Worm (Caenorhabditis elegans): ENCODE data around the gene cbd-1.

Gene cbd-1

ce11 chrIV:11416724-11417123 lies 43.9 kb downstream of the cbd-1 start, which contains the start of gene F22B3.5:
TSS of gene F22B3.5 (minus strand) at chrIV:11416824.
- peak; percentile 59; the same call in 1 of the 2 replicates for TF ChIP-seq mcd-1 (GFP tag; IDR thresholded peaks at IDR 0.05)

ce11 chrIV:11421696-11422095 lies 48.9 kb downstream of the cbd-1 start, which contains the start of gene F22B3.7:
TSS of gene F22B3.7 (minus strand) at chrIV:11421796.
- TF ChIP-seq mel-28 (tag; optimal IDR thresholded peaks at IDR 0.05; ENCODE audit: borderline replicate concordance), result no peak
- TF ChIP-seq cebp-2 (GFP tag; IDR thresholded peaks at IDR 0.05), result no peak
- no peak for TF ChIP-seq let-607 (tag; optimal IDR thresholded peaks at IDR 0.05)
- no peak for TF ChIP-seq Y53G8AR.9 (GFP tag; conservative IDR thresholded peaks at IDR 0.05)
- TF ChIP-seq unc-62 (GFP tag; optimal IDR thresholded peaks at IDR 0.05), result no peak
- TF ChIP-seq attf-6 (GFP tag; IDR thresholded peaks at IDR 0.05), result no peak
- TF ChIP-seq lir-1 (GFP tag; conservative IDR thresholded peaks at IDR 0.05), result no peak
- TF ChIP-seq nhr-90 (tag; optimal IDR thresholded peaks at IDR 0.05), result no peak
- no peak for TF ChIP-seq bed-2 (GFP tag; IDR thresholded peaks at IDR 0.05)
- TF ChIP-seq F57C9.4 (tag; optimal IDR thresholded peaks at IDR 0.05), result no peak
- TF ChIP-seq tlf-1 (GFP tag; optimal IDR thresholded peaks at IDR 0.05), result no peak
- TF ChIP-seq F57A8.1 (GFP tag; optimal IDR thresholded peaks at IDR 0.05), result no peak
- TF ChIP-seq ztf-26 (tag; optimal IDR thresholded peaks at IDR 0.05), result no peak
- no peak for TF ChIP-seq Y95B8A.8 (GFP tag; IDR thresholded peaks at IDR 0.05)
- TF ChIP-seq lag-1 (GFP tag; IDR thresholded peaks at IDR 0.05), result no peak
- TF ChIP-seq attf-5 (GFP tag; optimal IDR thresholded peaks at IDR 0.05), result no peak
- TF ChIP-seq sdz-38 (tag; optimal IDR thresholded peaks at IDR 0.05), result no peak
- no peak for TF ChIP-seq pbrm-1 (GFP tag; IDR thresholded peaks at IDR 0.05)
- TF ChIP-seq egl-44 (GFP tag; IDR thresholded peaks at IDR 0.05), result no peak
- TF ChIP-seq efl-1 (GFP tag; optimal IDR thresholded peaks at IDR 0.05), result no peak

- TF ChIP-seq mxl-1 (tag; optimal IDR thresholded peaks at IDR 0.05) (no peak), rec-8 (tag; optimal IDR thresholded peaks at IDR 0.05) (no peak), mel-28 (tag; optimal IDR thresholded peaks at IDR 0.05; ENCODE audit: borderline replicate concordance) (no peak), rcor-1 (GFP tag; IDR thresholded peaks at IDR 0.05) (no peak), F52B5.7 (tag; optimal IDR thresholded peaks at IDR 0.05) (no peak), bed-2 (GFP tag; IDR thresholded peaks at IDR 0.05) (no peak), dox-1 (GFP tag; IDR thresholded peaks at IDR 0.05) (no peak), Y53G8AR.9 (GFP tag; conservative IDR thresholded peaks at IDR 0.05) (no peak), Y79H2A.3 (GFP tag; conservative IDR thresholded peaks at IDR 0.05) (no peak), mes-4 (tag; optimal IDR thresholded peaks at IDR 0.05) (no peak), K11D2.4 (GFP tag; IDR thresholded peaks at IDR 0.05) (no peak), aptf-3 (GFP tag; IDR thresholded peaks at IDR 0.05) (no peak), F57C9.4 (tag; optimal IDR thresholded peaks at IDR 0.05) (no peak), D2030.7 (GFP tag; IDR thresholded peaks at IDR 0.05) (no peak), somi-1 (GFP tag; optimal IDR thresholded peaks at IDR 0.05) (no peak), ccch-3 (GFP tag; optimal IDR thresholded peaks at IDR 0.05) (no peak), ztf-22 (GFP tag; optimal IDR thresholded peaks at IDR 0.05) (no peak), bed-1 (GFP tag; IDR thresholded peaks at IDR 0.05) (no peak), hsf-1 (GFP tag; IDR thresholded peaks at IDR 0.05) (no peak)
These were observed 52.0 kb downstream of the cbd-1 start, which contains the start of gene F22B3.8 for ce11 chrIV:11424830-11425229. TSS of gene F22B3.8 (minus strand) at chrIV:11424930.
